Worm (Caenorhabditis elegans) whole organism, L1 larva: ENCODE measurements around the gene dec-7.

Experiments used
- C34B4.2 ChIP-seq: sonication (generic microtip); optimal IDR thresholded peaks from 2 replicates; lab custom pipeline; 2017; ENCODE audit warnings: mild to moderate bottlenecking, missing genetic modification characterization, missing compliant biosample characterization
- F16B12.6 ChIP-seq: fragments of 150-350 bp; optimal IDR thresholded peaks from 2 replicates; lab custom pipeline; 2014; ENCODE audit warnings: missing biosample characterization, missing genetic modification characterization
- aha-1 ChIP-seq: fragments of 150-350 bp; optimal IDR thresholded peaks from 2 replicates; lab custom pipeline; 2014; ENCODE audit warnings: missing biosample characterization, missing genetic modification characterization
- alr-1 ChIP-seq: fragments of 200-800 bp; sonication (Bioruptor generic); optimal IDR thresholded peaks from 2 replicates; lab custom pipeline; 2018; ENCODE audit warnings: borderline replicate concordance, mild to moderate bottlenecking, missing genetic modification characterization, missing compliant biosample characterization
- aly-2 ChIP-seq: fragments of 150-350 bp; optimal IDR thresholded peaks from 2 replicates; lab custom pipeline; 2014; ENCODE audit warnings: missing biosample characterization, missing genetic modification characterization
- ama-1 ChIP-seq: fragments of 150-350 bp; optimal IDR thresholded peaks from 2 replicates; lab custom pipeline; 2014
- blmp-1 ChIP-seq: fragments of 150-350 bp; optimal IDR thresholded peaks from 2 replicates; lab custom pipeline; 2014; ENCODE audit warnings: missing biosample characterization, missing genetic modification characterization
- dpl-1 ChIP-seq, 3 experiments: fragments of 150-350 bp in 2 of 3; sonication (generic microtip) in 1 of 3; optimal IDR thresholded peaks; 2 replicates each; lab custom pipeline; 2014 to 2017; ENCODE audit warnings: missing biosample characterization in 3 of 3, missing genetic modification characterization in 3 of 3, missing genetic modification reagents in 3 of 3
- dsc-1 ChIP-seq: sonication (generic microtip); optimal IDR thresholded peaks from 2 replicates; lab custom pipeline; 2016; ENCODE audit warnings: mild to moderate bottlenecking, missing genetic modification characterization, missing compliant biosample characterization
- efl-1 ChIP-seq, 4 experiments: fragments of 150-350 bp; optimal IDR thresholded peaks in 3 of 4; peaks in 1 of 4; 1 replicate in 1 of 4; 2 replicates in 3 of 4; lab custom pipeline; 2014; ENCODE audit warnings: missing biosample characterization in 2 of 4, missing genetic modification characterization in 2 of 4, missing genetic modification reagents in 2 of 4
- efl-3 ChIP-seq: fragments of 200-800 bp; sonication (Bioruptor generic); optimal IDR thresholded peaks from 2 replicates; lab custom pipeline; 2018; ENCODE audit warnings: mild to moderate bottlenecking, missing genetic modification characterization, missing compliant biosample characterization
- fkh-4 ChIP-seq: sonication (generic microtip); optimal IDR thresholded peaks from 2 replicates; lab custom pipeline; 2016; ENCODE audit warnings: missing compliant biosample characterization, missing genetic modification characterization, borderline replicate concordance
- fkh-8 ChIP-seq: sonication (generic microtip); optimal IDR thresholded peaks from 2 replicates; lab custom pipeline; 2016; ENCODE audit warnings: mild to moderate bottlenecking, missing genetic modification characterization, missing compliant biosample characterization
- grh-1 ChIP-seq: fragments of 200-800 bp; sonication (Bioruptor generic); IDR thresholded peaks from 2 replicates; pipeline ENCODE4 v1.3.6; 2022; ENCODE audit warnings: missing genetic modification reagents, missing genetic modification characterization, missing compliant biosample characterization
- irx-1 ChIP-seq: sonication (generic microtip); optimal IDR thresholded peaks from 2 replicates; lab custom pipeline; 2016; ENCODE audit warnings: missing genetic modification characterization, missing compliant biosample characterization
- jun-1 ChIP-seq: fragments of 150-350 bp; optimal IDR thresholded peaks from 2 replicates; lab custom pipeline; 2014; ENCODE audit warnings: missing biosample characterization, missing genetic modification reagents, missing genetic modification characterization
- lin-14 ChIP-seq: fragments of 200-800 bp; sonication (Bioruptor generic); optimal IDR thresholded peaks from 2 replicates; lab custom pipeline; 2018; ENCODE audit warnings: mild to moderate bottlenecking, missing genetic modification characterization, moderate library complexity, missing compliant biosample characterization
- lin-15B ChIP-seq: fragments of 150-350 bp; sonication (generic microtip); optimal IDR thresholded peaks from 3 replicates; lab custom pipeline; 2014; ENCODE audit warnings: missing biosample characterization, missing genetic modification characterization
- lin-35 ChIP-seq, 2 experiments: fragments of 150-350 bp; optimal IDR thresholded peaks; 2 replicates each; lab custom pipeline; 2014; ENCODE audit warnings: missing biosample characterization in 2 of 2, missing genetic modification characterization in 2 of 2, missing genetic modification reagents in 2 of 2
- lsy-2 ChIP-seq, 2 experiments: fragments of 150-350 bp; optimal IDR thresholded peaks; 2 replicates each; lab custom pipeline; 2014; ENCODE audit warnings: missing biosample characterization in 2 of 2, missing genetic modification characterization in 2 of 2
- mef-2 ChIP-seq: fragments of 150-350 bp; optimal IDR thresholded peaks from 2 replicates; lab custom pipeline; 2014; ENCODE audit warnings: missing biosample characterization, missing genetic modification characterization
- nhr-19 ChIP-seq: fragments of 200-800 bp; sonication (Bioruptor generic); conservative IDR thresholded peaks from 2 replicates; pipeline ENCODE4 v1.3.6; 2022; ENCODE audit warnings: missing genetic modification characterization, missing compliant biosample characterization
- nhr-28 ChIP-seq: fragments of 150-350 bp; optimal IDR thresholded peaks from 2 replicates; lab custom pipeline; 2014; ENCODE audit warnings: missing biosample characterization, missing genetic modification characterization
- nhr-71 ChIP-seq: sonication (generic microtip); optimal IDR thresholded peaks from 2 replicates; lab custom pipeline; 2016; ENCODE audit warnings: mild to moderate bottlenecking, missing genetic modification characterization, moderate library complexity, missing compliant biosample characterization
- nhr-77 ChIP-seq: fragments of 150-350 bp; optimal IDR thresholded peaks from 2 replicates; lab custom pipeline; 2014; ENCODE audit warnings: missing biosample characterization, missing genetic modification characterization
- nhr-85 ChIP-seq: sonication (generic microtip); peaks from one replicate; lab custom pipeline; 2016; ENCODE audit warnings: missing genetic modification characterization, inconsistent platforms, missing compliant biosample characterization
- skn-1 ChIP-seq: fragments of 150-350 bp; optimal IDR thresholded peaks from 2 replicates; lab custom pipeline; 2014; ENCODE audit warnings: missing biosample characterization, missing genetic modification characterization
- snu-23 ChIP-seq: sonication (generic microtip); optimal IDR thresholded peaks from 2 replicates; lab custom pipeline; 2016; ENCODE audit warnings: missing genetic modification characterization, missing compliant biosample characterization
- sox-4 ChIP-seq: sonication (generic microtip); optimal IDR thresholded peaks from 2 replicates; lab custom pipeline; 2016; ENCODE audit warnings: missing genetic modification characterization, missing compliant biosample characterization
- sptf-1 ChIP-seq: fragments of 150-350 bp; optimal IDR thresholded peaks from 2 replicates; lab custom pipeline; 2014; ENCODE audit warnings: missing biosample characterization, missing genetic modification characterization
- tbx-2 ChIP-seq: sonication (generic microtip); optimal IDR thresholded peaks from 2 replicates; lab custom pipeline; 2016; ENCODE audit warnings: missing genetic modification characterization, missing compliant biosample characterization
- tlp-1 ChIP-seq: fragments of 150-350 bp; optimal IDR thresholded peaks from 2 replicates; lab custom pipeline; 2014; ENCODE audit warnings: missing biosample characterization, missing genetic modification characterization
- unc-62 ChIP-seq: fragments of 150-350 bp; optimal IDR thresholded peaks from 2 replicates; lab custom pipeline; 2014; ENCODE audit warnings: missing biosample characterization, missing genetic modification reagents, missing genetic modification characterization
- unc-98 ChIP-seq: fragments of 200-800 bp; sonication (Bioruptor generic); IDR thresholded peaks from 2 replicates; pipeline ENCODE4 v1.3.6; 2022; ENCODE audit warnings: missing genetic modification characterization, missing compliant biosample characterization
- vab-15 ChIP-seq: sonication (generic microtip); optimal IDR thresholded peaks from 2 replicates; lab custom pipeline; 2017; ENCODE audit warnings: missing genotype, mild to moderate bottlenecking, missing genetic modification characterization, missing compliant biosample characterization
- ztf-11 ChIP-seq, 2 experiments: sonication (generic microtip); optimal IDR thresholded peaks; 2 replicates each; lab custom pipeline; 2016 to 2017; ENCODE audit warnings: missing genetic modification characterization in 2 of 2, missing biosample characterization in 1 of 2, missing compliant biosample characterization in 1 of 2
- ztf-4 ChIP-seq: fragments of 150-350 bp; optimal IDR thresholded peaks from 2 replicates; lab custom pipeline; 2014; ENCODE audit warnings: missing biosample characterization, missing genetic modification characterization

Gene dec-7

DNA sequence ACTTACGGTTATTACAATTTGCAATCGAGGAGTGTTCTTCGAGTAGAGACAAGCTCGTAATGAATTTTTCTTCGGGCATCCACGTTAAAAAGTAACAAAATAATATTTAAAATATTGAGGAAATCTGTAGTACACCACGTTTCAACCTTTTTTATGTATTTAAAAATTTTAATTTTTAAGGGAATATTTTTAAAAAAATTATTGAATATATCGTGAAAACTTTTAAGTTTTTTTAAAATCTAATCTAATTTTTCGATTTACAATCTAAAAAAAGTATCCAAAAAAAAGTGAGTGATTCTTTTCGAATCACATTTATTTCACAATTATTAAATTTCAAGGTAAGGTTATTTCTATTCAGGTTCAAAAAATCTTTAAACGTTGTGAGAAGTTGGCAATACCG, 12.5 kb downstream of the dec-7 start, which contains the start of gene gln-2:
TSS of gene gln-2 (minus strand) at position 101 of the 400 bp plus-strand sequence.
- no peak for TF ChIP-seq alr-1 (tag; lab: Kevin White, UChicago)
- TF ChIP-seq ztf-4 (tag; lab: Kevin White, UChicago): no peak
- TF ChIP-seq unc-98 (GFP tag; lab: Robert Waterston, UW): no peak
- no peak for TF ChIP-seq nhr-71 (tag; lab: Kevin White, UChicago)
- TF ChIP-seq C34B4.2 (tag; lab: Kevin White, UChicago): no peak
- TF ChIP-seq, all 84 proteins: peak for 0

DNA sequence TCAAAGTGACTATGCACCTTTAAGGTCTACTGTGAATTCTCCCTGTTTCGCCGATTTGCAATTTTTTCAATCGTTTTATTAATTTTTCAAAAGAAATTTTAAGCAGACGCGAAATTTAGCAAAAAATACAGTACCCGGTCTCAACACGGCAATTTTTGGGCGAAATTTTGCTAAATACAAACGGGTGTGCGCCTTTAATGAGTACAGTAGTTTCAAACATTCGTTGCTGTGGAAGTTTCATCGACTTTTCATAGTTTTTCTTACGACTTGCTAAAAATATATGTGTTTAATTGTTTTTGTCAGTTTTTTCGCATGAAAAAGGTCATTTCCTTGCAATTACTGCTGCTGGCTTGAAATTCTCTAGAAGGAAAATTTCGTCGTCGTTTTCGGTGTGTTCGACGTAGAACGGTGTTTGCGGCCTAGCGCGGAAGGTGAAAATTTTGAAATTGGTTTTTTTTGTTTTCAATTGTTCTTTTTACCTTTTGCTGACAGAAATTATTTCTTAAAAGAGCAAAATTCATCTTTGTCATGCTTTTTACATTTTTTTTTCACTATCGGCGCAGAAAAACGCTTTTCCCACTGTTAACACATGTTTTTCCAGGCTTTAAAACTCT, 14.7 kb downstream of the dec-7 start, which contains the start of gene K03H1.7:
TSS of gene K03H1.7 (plus strand) at position 600 of the 614 bp plus-strand sequence.
- TF ChIP-seq sox-4: no peak
- TF ChIP-seq lin-15B (tag; lab: Kevin White, UChicago): peak; percentile 63
- peak; percentile 74 for TF ChIP-seq F16B12.6 (tag; lab: Kevin White, UChicago)
- peak; percentile 43 to 80 (median 67) for TF ChIP-seq dpl-1 (GFP tag; optimal IDR thresholded peaks at IDR 0.05; lab: Kevin White, UChicago)
- TF ChIP-seq nhr-19 (GFP tag; lab: Robert Waterston, UW): no peak
- TF ChIP-seq efl-1 (optimal IDR thresholded peaks at IDR 0.05; lab: Kevin White, UChicago): peak; percentile 64 to 69
- TF ChIP-seq efl-1 (GFP tag; optimal IDR thresholded peaks at IDR 0.05 in 1 of 2; lab: Kevin White, UChicago): peak; percentile 81 to 97
- TF ChIP-seq irx-1 (tag; lab: Kevin White, UChicago): no peak
- peak; percentile 1 to 84 for TF ChIP-seq lin-35 (GFP tag; optimal IDR thresholded peaks at IDR 0.05; lab: Kevin White, UChicago)

DNA sequence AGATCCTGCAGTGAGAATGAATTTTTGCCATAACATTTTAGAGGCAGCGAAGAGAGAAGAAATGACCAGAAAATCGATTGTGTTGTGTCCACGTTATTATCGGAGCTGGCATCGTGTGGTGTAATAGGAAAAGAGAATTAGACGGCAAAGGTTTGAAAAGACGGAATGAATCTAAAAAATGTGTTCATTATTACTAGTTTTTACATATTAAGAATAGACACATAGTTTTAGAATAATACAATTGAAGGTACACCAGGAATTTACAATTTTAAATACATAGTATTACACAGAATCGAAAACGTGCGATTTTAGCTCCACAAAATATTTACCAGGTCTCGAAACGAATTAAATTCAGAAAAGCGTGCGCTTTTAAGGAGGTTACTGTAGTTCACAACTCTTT, 18.0 kb downstream of the dec-7 start, which contains the start of gene K03H1.13:
TSS of gene K03H1.13 (minus strand) at position 101 of the 400 bp plus-strand sequence.
- TF ChIP-seq efl-1 (optimal IDR thresholded peaks at IDR 0.05; lab: Kevin White, UChicago) (no peak), efl-1 (GFP tag; optimal IDR thresholded peaks at IDR 0.05 in 1 of 2; lab: Kevin White, UChicago) (peak in 1 of 2 experiments; percentile 30), fkh-8 (tag; lab: Kevin White, UChicago) (no peak), nhr-85 (tag; lab: Kevin White, UChicago) (no peak)

DNA sequence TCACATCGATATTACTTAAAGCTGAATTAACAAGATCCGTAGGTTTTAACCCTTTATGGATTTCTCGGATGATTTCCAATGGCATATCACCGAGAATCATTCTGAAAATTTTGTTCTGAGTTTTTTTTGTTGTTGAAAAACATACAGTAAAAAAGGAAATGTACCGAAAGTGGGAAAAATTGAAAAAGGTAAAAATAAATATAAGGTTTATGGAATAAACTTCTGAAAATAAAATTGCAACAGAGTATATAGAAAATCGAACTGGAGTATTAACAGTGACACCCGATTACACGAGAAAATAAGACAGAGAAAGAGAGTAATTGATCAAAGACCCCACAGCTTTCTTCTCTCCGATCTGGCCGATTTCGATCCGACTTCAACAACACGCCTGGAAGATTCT, 19.7 kb downstream of the dec-7 start, which contains the start of gene K03H1.11:
TSS of gene K03H1.11 (minus strand) at position 101 of the 400 bp plus-strand sequence.
- TF ChIP-seq alr-1 (tag; lab: Kevin White, UChicago): no peak
- no peak for TF ChIP-seq aha-1 (tag; lab: Kevin White, UChicago)
- no peak for TF ChIP-seq mef-2 (tag; lab: Kevin White, UChicago)
- no peak for TF ChIP-seq ztf-11 (tag; optimal IDR thresholded peaks at IDR 0.05; lab: Kevin White, UChicago)
- TF ChIP-seq grh-1 (GFP tag; lab: Robert Waterston, UW): no peak
- TF ChIP-seq nhr-77 (tag; lab: Kevin White, UChicago): no peak
- no peak for TF ChIP-seq tbx-2 (tag; lab: Kevin White, UChicago)
- no peak for TF ChIP-seq efl-3 (GFP tag; lab: Kevin White, UChicago)
- no peak for TF ChIP-seq tlp-1 (tag; lab: Kevin White, UChicago)
- TF ChIP-seq vab-15 (tag; lab: Kevin White, UChicago): no peak
- no peak for TF ChIP-seq dsc-1 (tag; lab: Kevin White, UChicago)
- TF ChIP-seq fkh-4 (tag; lab: Kevin White, UChicago): no peak

DNA sequence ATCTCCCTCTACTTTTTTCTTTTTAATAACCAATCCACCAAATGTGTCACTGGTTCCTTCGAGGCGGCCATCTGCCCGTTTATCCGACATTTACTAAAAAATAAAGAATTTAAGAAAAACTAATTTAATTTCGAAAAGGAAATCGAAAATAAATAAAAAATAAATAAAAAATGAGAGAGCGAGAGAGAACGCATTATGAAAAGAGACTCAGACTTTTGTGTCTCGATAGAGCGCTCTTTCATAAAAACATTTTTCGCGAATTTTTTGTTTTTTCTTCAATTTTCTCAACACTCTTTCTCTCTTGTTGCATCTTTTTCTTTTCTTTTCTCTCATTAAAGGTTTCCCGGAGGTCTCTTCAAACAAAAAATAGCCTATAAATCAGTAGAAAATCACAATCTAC, 23.9 kb downstream of the dec-7 start, which contains the start of gene mog-1:
TSS of gene mog-1 (minus strand) at position 93 of the 400 bp plus-strand sequence.
- peak; percentile 18 for TF ChIP-seq skn-1
- TF ChIP-seq sptf-1 (tag; lab: Kevin White, UChicago): no peak
- TF ChIP-seq efl-1 (optimal IDR thresholded peaks at IDR 0.05; lab: Kevin White, UChicago): peak; percentile 7 to 19
- TF ChIP-seq efl-1 (GFP tag; optimal IDR thresholded peaks at IDR 0.05 in 1 of 2; lab: Kevin White, UChicago): peak; percentile 43 to 51
- no peak for TF ChIP-seq ama-1
- no peak for TF ChIP-seq jun-1
- no peak for TF ChIP-seq ztf-4 (tag; lab: Kevin White, UChicago)
- TF ChIP-seq blmp-1 (tag; lab: Kevin White, UChicago): peak; percentile 2
- no peak for TF ChIP-seq aly-2 (tag; lab: Kevin White, UChicago)
- no peak for TF ChIP-seq F16B12.6 (tag; lab: Kevin White, UChicago)
- peak; percentile 30 for TF ChIP-seq lin-14 (GFP tag; lab: Kevin White, UChicago)
- TF ChIP-seq snu-23 (GFP tag; lab: Kevin White, UChicago): peak; percentile 17
- TF ChIP-seq lsy-2 (tag; optimal IDR thresholded peaks at IDR 0.05; lab: Kevin White, UChicago): peak in 1 of 2 experiments; percentile 64
- peak in 1 of 2 experiments; percentile 16 for TF ChIP-seq lin-35 (GFP tag; optimal IDR thresholded peaks at IDR 0.05; lab: Kevin White, UChicago)
- peak in 1 of 3 experiments; percentile 50 for TF ChIP-seq dpl-1 (GFP tag; optimal IDR thresholded peaks at IDR 0.05; lab: Kevin White, UChicago)
- no peak for TF ChIP-seq ztf-11 (tag; optimal IDR thresholded peaks at IDR 0.05; lab: Kevin White, UChicago)
- no peak for TF ChIP-seq nhr-28 (tag; lab: Kevin White, UChicago)
- TF ChIP-seq unc-62 (GFP tag; lab: Kevin White, UChicago): no peak
- TF ChIP-seq efl-3 (GFP tag; lab: Kevin White, UChicago): no peak
